Fruit fly (Drosophila melanogaster) Kc167 (cell line): ENCODE data around the gene trk.

Experiments
- Myc ChIP-seq: fragments of >200 bp; optimal IDR thresholded peaks from 2 replicates; lab custom pipeline; 2017; ENCODE audit warnings: missing external identifiers
- Sin3A ChIP-seq: fragments of >200 bp; optimal IDR thresholded peaks from 2 replicates; lab custom pipeline; 2018; ENCODE audit warnings: missing external identifiers
- h ChIP-seq: fragments of >200 bp; optimal IDR thresholded peaks from 3 replicates; lab custom pipeline; 2018; ENCODE audit warnings: missing external identifiers
- insv ChIP-seq: fragments of >200 bp; optimal IDR thresholded peaks from 3 replicates; lab custom pipeline; 2018; ENCODE audit warnings: missing external identifiers
- psq ChIP-seq: fragments of >200 bp; optimal IDR thresholded peaks from 2 replicates; lab custom pipeline; 2017; ENCODE audit warnings: missing external identifiers
- ttk ChIP-seq: sonication (Bioruptor generic); optimal IDR thresholded peaks from 2 replicates; lab custom pipeline; 2017; ENCODE audit warnings: missing external identifiers

- TF ChIP-seq psq, result no peak
- no peak for TF ChIP-seq ttk (lab: Kevin White, UChicago)
- no peak for TF ChIP-seq h (lab: Kevin White, UChicago)
- TF ChIP-seq insv (lab: Kevin White, UChicago), result no peak
- no peak for TF ChIP-seq Sin3A (lab: Kevin White, UChicago)
- TF ChIP-seq Myc (lab: Kevin White, UChicago), result no peak
Observed at dm6 chr2L:10280772-10281171, 8.6 kb upstream of the trk start, which contains the start of gene CG34043.
